Worm (Caenorhabditis elegans) whole organism, young adult: Measurements from ENCODE around the gene col-159.

Experiments
- B0035.1 ChIP-seq: sonication (generic microtip); optimal IDR thresholded peaks from 2 replicates; lab custom pipeline; 2016; ENCODE audit warnings: missing genetic modification characterization, mild to moderate bottlenecking, missing compliant biosample characterization, missing genotype, missing genetic modification reagents
- D2030.7 ChIP-seq: fragments of 200-800 bp; sonication (Bioruptor generic); IDR thresholded peaks from 2 replicates; pipeline ENCODE4 v1.3.6; 2022; ENCODE audit warnings: missing genetic modification reagents, missing genetic modification characterization, missing compliant biosample characterization
- F23B12.7 ChIP-seq: sonication (generic microtip); optimal IDR thresholded peaks from 2 replicates; lab custom pipeline; 2017; ENCODE audit warnings: missing genetic modification characterization, mild to moderate bottlenecking, missing compliant biosample characterization, antibody characterized with exemption, moderate library complexity; ENCODE audit not compliant: insufficient read depth
- F33H1.4 ChIP-seq: fragments of 200-800 bp; sonication (Bioruptor generic); IDR thresholded peaks from 2 replicates; pipeline ENCODE4 v1.3.6; 2022; ENCODE audit warnings: missing genetic modification reagents, missing genetic modification characterization, missing compliant biosample characterization
- F52B5.7 ChIP-seq: sonication (generic microtip); optimal IDR thresholded peaks from 2 replicates; lab custom pipeline; 2016; ENCODE audit warnings: mild to moderate bottlenecking, missing genetic modification characterization, missing compliant biosample characterization
- F57C9.4 ChIP-seq: sonication (generic microtip); optimal IDR thresholded peaks from 2 replicates; lab custom pipeline; 2017; ENCODE audit warnings: mild to moderate bottlenecking, missing genetic modification characterization, missing compliant biosample characterization
- K12H6.12 ChIP-seq: fragments of 200-800 bp; sonication (Bioruptor generic); optimal IDR thresholded peaks from 2 replicates; lab custom pipeline; 2018; ENCODE audit warnings: mild to moderate bottlenecking, missing genetic modification characterization, missing compliant biosample characterization
- T07F8.4 ChIP-seq: sonication (generic microtip); optimal IDR thresholded peaks from 2 replicates; lab custom pipeline; 2016; ENCODE audit warnings: mild to moderate bottlenecking, missing genetic modification characterization, moderate library complexity, missing compliant biosample characterization
- Y67H2A.10 ChIP-seq: fragments of 200-800 bp; sonication (Bioruptor generic); conservative IDR thresholded peaks from 2 replicates; pipeline ENCODE4 v1.3.6; 2022; ENCODE audit warnings: missing genetic modification reagents, missing genetic modification characterization, missing compliant biosample characterization
- Y95B8A.8 ChIP-seq: fragments of 200-800 bp; sonication (Bioruptor generic); IDR thresholded peaks from 2 replicates; pipeline ENCODE4 v1.3.6; 2022; ENCODE audit warnings: missing genetic modification reagents, missing genetic modification characterization, missing compliant biosample characterization
- aptf-3 ChIP-seq: fragments of 200-800 bp; sonication (Bioruptor generic); IDR thresholded peaks from 2 replicates; pipeline ENCODE4 v1.3.6; 2022; ENCODE audit warnings: missing genetic modification characterization, missing compliant biosample characterization
- cebp-2 ChIP-seq: fragments of 200-800 bp; sonication (Bioruptor generic); IDR thresholded peaks from 2 replicates; pipeline ENCODE4 v1.3.6; 2022; ENCODE audit warnings: missing genetic modification characterization, missing compliant biosample characterization
- ceh-100 ChIP-seq: fragments of 200-800 bp; sonication (Bioruptor generic); IDR thresholded peaks from 2 replicates; pipeline ENCODE4 v1.3.6; 2022; ENCODE audit warnings: missing genetic modification reagents, missing genetic modification characterization, missing compliant biosample characterization
- ceh-40 ChIP-seq: fragments of 200-800 bp; sonication (Bioruptor generic); IDR thresholded peaks from 2 replicates; pipeline ENCODE4 v1.3.6; 2022; ENCODE audit warnings: missing genetic modification characterization, missing compliant biosample characterization
- ceh-91 ChIP-seq: fragments of 200-800 bp; sonication (Bioruptor generic); IDR thresholded peaks from 2 replicates; pipeline ENCODE4 v1.3.6; 2022; ENCODE audit warnings: missing genetic modification reagents, missing genetic modification characterization, missing compliant biosample characterization
- die-1 ChIP-seq: sonication (generic microtip); optimal IDR thresholded peaks from 2 replicates; lab custom pipeline; 2016; ENCODE audit warnings: missing genotype, mild to moderate bottlenecking, missing genetic modification characterization, missing compliant biosample characterization
- dpl-1 ChIP-seq: fragments of 150-350 bp; optimal IDR thresholded peaks from 2 replicates; lab custom pipeline; 2014; ENCODE audit warnings: missing biosample characterization, missing genetic modification reagents, missing genetic modification characterization
- ekl-4 ChIP-seq: fragments of 200-800 bp; sonication (Bioruptor generic); IDR thresholded peaks from 2 replicates; pipeline ENCODE4 v1.3.6; 2022; ENCODE audit warnings: missing genetic modification reagents, missing genetic modification characterization, missing compliant biosample characterization
- gei-17 ChIP-seq: fragments of 200-800 bp; sonication (Bioruptor generic); optimal IDR thresholded peaks from 2 replicates; lab custom pipeline; 2018; ENCODE audit warnings: mild to moderate bottlenecking, missing genetic modification characterization, missing compliant biosample characterization
- him-1 ChIP-seq: sonication (generic microtip); optimal IDR thresholded peaks from 2 replicates; lab custom pipeline; 2016; ENCODE audit warnings: missing genotype, missing genetic modification reagents, missing genetic modification characterization, missing compliant biosample characterization
- hlh-26 ChIP-seq: fragments of 200-800 bp; sonication (Bioruptor generic); conservative IDR thresholded peaks from 2 replicates; pipeline ENCODE4 v1.3.6; 2022; ENCODE audit warnings: missing genetic modification reagents, missing genetic modification characterization, missing compliant biosample characterization
- hmg-1.2 ChIP-seq: fragments of 200-800 bp; sonication (Bioruptor generic); IDR thresholded peaks from 2 replicates; pipeline ENCODE4 v1.3.6; 2022; ENCODE audit warnings: missing genetic modification reagents, missing genetic modification characterization, missing compliant biosample characterization
- lag-1 ChIP-seq: fragments of 200-800 bp; sonication (Bioruptor generic); IDR thresholded peaks from 2 replicates; pipeline ENCODE4 v1.3.6; 2022; ENCODE audit warnings: missing genetic modification reagents, missing genetic modification characterization, missing compliant biosample characterization
- let-526 ChIP-seq: fragments of 200-800 bp; sonication (Bioruptor generic); IDR thresholded peaks from 2 replicates; pipeline ENCODE4 v1.3.6; 2022; ENCODE audit warnings: missing genetic modification reagents, missing genetic modification characterization, missing compliant biosample characterization
- lsl-1 ChIP-seq: fragments of 200-800 bp; sonication (Bioruptor generic); optimal IDR thresholded peaks from 2 replicates; lab custom pipeline; 2018; ENCODE audit warnings: mild to moderate bottlenecking, missing genetic modification characterization, moderate library complexity, missing compliant biosample characterization
- madf-10 ChIP-seq: sonication (generic microtip); optimal IDR thresholded peaks from 2 replicates; lab custom pipeline; 2016; ENCODE audit warnings: mild to moderate bottlenecking, missing genetic modification characterization, missing compliant biosample characterization
- madf-3 ChIP-seq: fragments of 200-800 bp; sonication (Bioruptor generic); IDR thresholded peaks from 2 replicates; pipeline ENCODE4 v1.3.6; 2022; ENCODE audit warnings: missing genetic modification reagents, missing genetic modification characterization, missing compliant biosample characterization
- madf-8 ChIP-seq: fragments of 200-800 bp; sonication (Bioruptor generic); conservative IDR thresholded peaks from 2 replicates; pipeline ENCODE4 v1.3.6; 2022; ENCODE audit warnings: missing genetic modification reagents, missing genetic modification characterization, missing compliant biosample characterization
- mes-4 ChIP-seq: sonication (generic microtip); optimal IDR thresholded peaks from 2 replicates; lab custom pipeline; 2016; ENCODE audit warnings: missing genotype, missing genetic modification characterization, missing compliant biosample characterization
- mxl-1 ChIP-seq: sonication (generic microtip); optimal IDR thresholded peaks from 2 replicates; lab custom pipeline; 2016; ENCODE audit warnings: missing genetic modification characterization, missing compliant biosample characterization
- nfya-1 ChIP-seq: sonication (generic microtip); optimal IDR thresholded peaks from 2 replicates; lab custom pipeline; 2017; ENCODE audit warnings: antibody characterized with exemption, missing compliant biosample characterization, missing genetic modification characterization, borderline replicate concordance; ENCODE audit not compliant: insufficient read depth
- nfya-2 ChIP-seq: fragments of 200-800 bp; sonication (Bioruptor generic); IDR thresholded peaks from 2 replicates; pipeline ENCODE4 v1.3.6; 2022; ENCODE audit warnings: missing genetic modification reagents, missing genetic modification characterization, missing compliant biosample characterization
- nfyb-1 ChIP-seq: fragments of 200-800 bp; sonication (Bioruptor generic); IDR thresholded peaks from 2 replicates; pipeline ENCODE4 v1.3.6; 2022; ENCODE audit warnings: missing genetic modification reagents, missing genetic modification characterization, missing compliant biosample characterization
- nhr-27 ChIP-seq: fragments of 200-800 bp; sonication (Bioruptor generic); optimal IDR thresholded peaks from 2 replicates; lab custom pipeline; 2018; ENCODE audit warnings: mild to moderate bottlenecking, missing genetic modification characterization, moderate library complexity, missing compliant biosample characterization
- nhr-80 ChIP-seq: sonication (generic microtip); optimal IDR thresholded peaks from 2 replicates; lab custom pipeline; 2016; ENCODE audit warnings: missing genetic modification characterization, missing compliant biosample characterization
- pbrm-1 ChIP-seq: fragments of 200-800 bp; sonication (Bioruptor generic); IDR thresholded peaks from 2 replicates; pipeline ENCODE4 v1.3.6; 2022; ENCODE audit warnings: missing genetic modification reagents, missing genetic modification characterization, missing compliant biosample characterization
- pha-4 ChIP-seq: fragments of 150-350 bp; sonication (generic microtip); optimal IDR thresholded peaks from 2 replicates; lab custom pipeline; 2014; ENCODE audit warnings: missing biosample characterization, missing genetic modification reagents, missing genetic modification characterization
- snpc-1.1 ChIP-seq: sonication (generic microtip); optimal IDR thresholded peaks from 2 replicates; lab custom pipeline; 2017; ENCODE audit warnings: missing genetic modification characterization, mild to moderate bottlenecking, missing compliant biosample characterization, antibody characterized with exemption, moderate library complexity, missing genotype, missing genetic modification reagents; ENCODE audit not compliant: insufficient read depth
- snpc-1.3 ChIP-seq: sonication (generic microtip); optimal IDR thresholded peaks from 2 replicates; lab custom pipeline; 2017; ENCODE audit warnings: missing genetic modification characterization, mild to moderate bottlenecking, missing compliant biosample characterization, antibody characterized with exemption, moderate library complexity, missing genotype, missing genetic modification reagents; ENCODE audit not compliant: insufficient read depth
- snpc-4 ChIP-seq, 5 experiments: fragments of 150-350 bp in 1 of 5; sonication (generic microtip) in 4 of 5; optimal IDR thresholded peaks; 2 replicates each; lab custom pipeline; 2014 to 2018; ENCODE audit warnings: missing genetic modification characterization in 5 of 5, missing biosample characterization in 3 of 5, antibody characterized with exemption in 2 of 5, mild to moderate bottlenecking in 2 of 5, missing compliant biosample characterization in 2 of 5, missing genotype in 2 of 5, moderate library complexity in 2 of 5, missing genetic modification reagents in 1 of 5
- tbx-9 ChIP-seq: sonication (generic microtip); optimal IDR thresholded peaks from 2 replicates; lab custom pipeline; 2016; ENCODE audit warnings: borderline replicate concordance, missing genetic modification characterization, inconsistent platforms, missing compliant biosample characterization
- xnd-1 ChIP-seq: sonication (generic microtip); optimal IDR thresholded peaks from 2 replicates; lab custom pipeline; 2016; ENCODE audit warnings: missing genotype, missing genetic modification reagents, missing genetic modification characterization, missing compliant biosample characterization
- zim-3 ChIP-seq: sonication (generic microtip); optimal IDR thresholded peaks from 2 replicates; lab custom pipeline; 2017; ENCODE audit warnings: mild to moderate bottlenecking, missing genetic modification characterization, moderate library complexity, missing compliant biosample characterization
- ztf-25 ChIP-seq: fragments of 200-800 bp; sonication (Bioruptor generic); IDR thresholded peaks from 2 replicates; pipeline ENCODE4 v1.3.6; 2022; ENCODE audit warnings: missing genetic modification reagents, missing genetic modification characterization, missing compliant biosample characterization
- ztf-26 ChIP-seq: sonication (generic microtip); optimal IDR thresholded peaks from 2 replicates; lab custom pipeline; 2017; ENCODE audit warnings: missing genetic modification characterization, missing compliant biosample characterization

The col-159 gene

ce11 chrV:13193488-13194042 is 8.4 kb downstream of the col-159 start, which contains the start of gene sun-1 (continued):
- no peak for TF ChIP-seq ztf-25 (GFP tag; lab: Robert Waterston, UW)
- TF ChIP-seq zim-3, result no peak
- TF ChIP-seq pha-4, result no peak
- TF ChIP-seq nfya-2 (GFP tag; lab: Robert Waterston, UW), result no peak
- TF ChIP-seq ztf-26 (tag; lab: Kevin White, UChicago), result no peak
- TF ChIP-seq aptf-3 (GFP tag; lab: Robert Waterston, UW), result no peak
- no peak for TF ChIP-seq snpc-1.3 (tag; lab: Kevin White, UChicago)
- TF ChIP-seq ekl-4 (GFP tag; lab: Robert Waterston, UW), result no peak
- no peak for TF ChIP-seq hmg-1.2 (GFP tag; lab: Robert Waterston, UW)
- TF ChIP-seq tbx-9 (tag; lab: Kevin White, UChicago), result no peak
- no peak for TF ChIP-seq dpl-1 (GFP tag; lab: Kevin White, UChicago)
- no peak for TF ChIP-seq die-1 (tag; lab: Kevin White, UChicago)
- no peak for TF ChIP-seq madf-10
- TF ChIP-seq mes-4, result no peak
- TF ChIP-seq snpc-4 (GFP tag; optimal IDR thresholded peaks at IDR 0.05; lab: Kevin White, UChicago), result no peak
- no peak for TF ChIP-seq snpc-4 (tag; optimal IDR thresholded peaks at IDR 0.05; lab: Kevin White, UChicago)
- peak; percentile 86 for TF ChIP-seq F33H1.4 (GFP tag; lab: Robert Waterston, UW)
- no peak for TF ChIP-seq nfya-1 (tag; lab: Kevin White, UChicago)
- no peak for TF ChIP-seq K12H6.12 (tag; lab: Kevin White, UChicago)
- TF ChIP-seq madf-8, result peak; percentile 95
- TF ChIP-seq ceh-100 (GFP tag; lab: Robert Waterston, UW), result no peak
- TF ChIP-seq T07F8.4 (tag; lab: Kevin White, UChicago), result no peak
- TF ChIP-seq ceh-91 (GFP tag; lab: Robert Waterston, UW), result 0 out of 2 replicates have a peak, but pooled peaks have one; percentile 20
- TF ChIP-seq lag-1 (GFP tag; lab: Robert Waterston, UW), result no peak
- TF ChIP-seq madf-3 (GFP tag; lab: Robert Waterston, UW), result no peak
- TF ChIP-seq ceh-40 (GFP tag; lab: Robert Waterston, UW), result no peak
- TF ChIP-seq F23B12.7 (tag; lab: Kevin White, UChicago), result no peak
- TF ChIP-seq nhr-27 (tag; lab: Kevin White, UChicago), result no peak
- TF ChIP-seq mxl-1 (tag; lab: Kevin White, UChicago), result no peak
- no peak for TF ChIP-seq nfyb-1 (GFP tag; lab: Robert Waterston, UW)
- no peak for TF ChIP-seq snpc-1.1 (tag; lab: Kevin White, UChicago)
- no peak for TF ChIP-seq cebp-2
- no peak for TF ChIP-seq F52B5.7 (tag; lab: Kevin White, UChicago)
- no peak for TF ChIP-seq nhr-80 (tag; lab: Kevin White, UChicago)
- peak; percentile 86 for TF ChIP-seq xnd-1 (tag; lab: Kevin White, UChicago)
- TF ChIP-seq D2030.7 (GFP tag; lab: Robert Waterston, UW), result no peak
- no peak for TF ChIP-seq Y95B8A.8 (GFP tag; lab: Robert Waterston, UW)

- TF ChIP-seq snpc-1.1 (tag; lab: Kevin White, UChicago) (no peak), Y67H2A.10 (GFP tag; lab: Robert Waterston, UW) (no peak), ztf-26 (tag; lab: Kevin White, UChicago) (no peak), ceh-91 (GFP tag; lab: Robert Waterston, UW) (no peak), pbrm-1 (GFP tag; lab: Robert Waterston, UW) (no peak), tbx-9 (tag; lab: Kevin White, UChicago) (no peak), lsl-1 (GFP tag; lab: Kevin White, UChicago) (no peak), hlh-26 (GFP tag; lab: Robert Waterston, UW) (no peak), B0035.1 (tag; lab: Kevin White, UChicago) (no peak), F52B5.7 (tag; lab: Kevin White, UChicago) (no peak), let-526 (GFP tag; lab: Robert Waterston, UW) (no peak), gei-17 (GFP tag; lab: Kevin White, UChicago) (no peak), ceh-40 (GFP tag; lab: Robert Waterston, UW) (no peak), snpc-1.3 (tag; lab: Kevin White, UChicago) (no peak), him-1 (tag; lab: Kevin White, UChicago) (no peak), F57C9.4 (tag; lab: Kevin White, UChicago) (no peak)
Observed at ce11 chrV:13185384-13185783, 16.6 kb downstream of the col-159 start, which contains the start of gene sri-6. Gene sri-6 (plus strand): TSS chrV:13185684.
